Fruit fly (Drosophila melanogaster): ENCODE measurements around the gene RabGGTb.

The RabGGTb gene

DNA sequence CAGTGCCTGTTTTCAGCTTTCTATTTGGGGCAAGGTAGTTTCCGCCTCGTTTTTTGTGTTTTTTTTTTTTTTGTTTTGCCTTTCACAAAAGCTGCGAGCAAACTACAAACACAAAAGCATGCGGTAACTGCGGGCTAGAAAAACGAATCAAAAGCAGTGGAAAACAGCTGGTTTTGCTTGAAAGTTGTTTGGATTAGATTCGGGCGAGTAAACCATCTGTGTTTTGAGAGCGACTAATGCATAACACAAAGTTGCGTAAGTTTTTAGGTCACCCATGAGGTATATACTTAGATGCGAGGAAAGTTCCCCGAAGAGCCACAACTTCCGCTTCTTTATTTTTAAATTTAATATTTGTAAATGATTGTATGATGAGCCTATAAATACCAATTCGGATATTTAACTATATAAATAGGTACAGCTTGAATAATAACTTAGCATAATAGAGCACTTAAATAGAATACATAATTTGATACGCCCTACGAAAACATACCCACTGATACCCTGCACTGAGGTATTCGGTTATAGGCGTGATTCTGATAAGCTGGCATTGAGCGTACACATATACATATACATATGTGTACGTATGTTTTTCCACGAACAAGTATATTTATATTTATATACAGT is 6.5 kb upstream of the RabGGTb start (continued):
- peak; percentile 96 for TF ChIP-seq D19B (GFP tag; optimal IDR thresholded peaks at IDR 0.05)
- TF ChIP-seq CG17829 (tag; optimal IDR thresholded peaks at IDR 0.05) = peak; percentile 38
- no peak for TF ChIP-seq Neu2 (GFP tag; optimal IDR thresholded peaks at IDR 0.05; ENCODE audit: borderline replicate concordance)
- no peak for TF ChIP-seq Six4 (GFP tag; optimal IDR thresholded peaks at IDR 0.05)
- no peak for TF ChIP-seq abd-A (tag; optimal IDR thresholded peaks at IDR 0.05)
- TF ChIP-seq CG14667 (GFP tag; IDR thresholded peaks at IDR 0.05) = peak; percentile 20; the same call in 1 of the 2 replicates
- peak; percentile 17 for TF ChIP-seq CG18262 (tag; optimal IDR thresholded peaks at IDR 0.05)
- peak; percentile 95 for TF ChIP-seq sd (tag; optimal IDR thresholded peaks at IDR 0.05)
- no peak for TF ChIP-seq pum (GFP tag; optimal IDR thresholded peaks at IDR 0.05)
- TF ChIP-seq bowl (GFP tag; IDR thresholded peaks at IDR 0.05) = 0 out of 2 replicates have a peak, but pooled peaks have one; percentile 27
- no peak for TF ChIP-seq grn (GFP tag; optimal IDR thresholded peaks at IDR 0.05)
- peak; percentile 22 for TF ChIP-seq YL-1 (GFP tag; optimal IDR thresholded peaks at IDR 0.05)
- peak; percentile 12 for TF ChIP-seq unpg (GFP tag; optimal IDR thresholded peaks at IDR 0.05)
- TF ChIP-seq danr (GFP tag; IDR thresholded peaks at IDR 0.05) = peak; percentile 13; the same call in 1 of the 2 replicates
- peak; percentile 50 for TF ChIP-seq CG11504 (tag; optimal IDR thresholded peaks at IDR 0.05)
- no peak for TF ChIP-seq chn (GFP tag; optimal IDR thresholded peaks at IDR 0.05)
- TF ChIP-seq B-H2 (GFP tag; optimal IDR thresholded peaks at IDR 0.05) = no peak
- TF ChIP-seq CG17359 (tag; optimal IDR thresholded peaks at IDR 0.05) = peak; percentile 49
- peak; percentile 78 for TF ChIP-seq CG18599 (GFP tag; optimal IDR thresholded peaks at IDR 0.05)
- TF ChIP-seq z (GFP tag; IDR thresholded peaks at IDR 0.05) = no peak
- no peak for TF ChIP-seq Hr3 (GFP tag; optimal IDR thresholded peaks at IDR 0.05)
- TF ChIP-seq CG7987 (GFP tag; optimal IDR thresholded peaks at IDR 0.05) = peak; percentile 91
- TF ChIP-seq slbo (GFP tag; IDR thresholded peaks at IDR 0.05) = peak; percentile 63
- TF ChIP-seq Dek (tag; optimal IDR thresholded peaks at IDR 0.05) = peak; percentile 48
- TF ChIP-seq Chrac-16 (GFP tag; optimal IDR thresholded peaks at IDR 0.05) = no peak
- TF ChIP-seq Optix (GFP tag; IDR thresholded peaks at IDR 0.05) = no peak
- TF ChIP-seq lilli (GFP tag; optimal IDR thresholded peaks at IDR 0.05) = peak; percentile 56
- no peak for TF ChIP-seq her (GFP tag; optimal IDR thresholded peaks at IDR 0.05)
- TF ChIP-seq CG6683 (GFP tag; optimal IDR thresholded peaks at IDR 0.05) = peak; percentile 21
- no peak for TF ChIP-seq vnd (GFP tag; IDR thresholded peaks at IDR 0.05; ENCODE audit: partially characterized antibody)
- TF ChIP-seq Taf1 (GFP tag; IDR thresholded peaks at IDR 0.05) = no peak
- peak; percentile 31; the same call in 1 of the 2 replicates for TF ChIP-seq Ada2b (GFP tag; IDR thresholded peaks at IDR 0.05)
- TF ChIP-seq CG4282 (GFP tag; optimal IDR thresholded peaks at IDR 0.05) = no peak
- peak; percentile 21 for TF ChIP-seq CG13894 (tag; optimal IDR thresholded peaks at IDR 0.05)
- peak; percentile 46 for TF ChIP-seq Meics (GFP tag; optimal IDR thresholded peaks at IDR 0.05)
- TF ChIP-seq Atf3 (GFP tag; optimal IDR thresholded peaks at IDR 0.05) = no peak
- TF ChIP-seq CG13424 (tag; optimal IDR thresholded peaks at IDR 0.05) = peak; percentile 45
- TF ChIP-seq CG32532 (GFP tag; IDR thresholded peaks at IDR 0.05) = peak; percentile 16; the same call in 1 of the 2 replicates
- TF ChIP-seq CG12104 (GFP tag; optimal IDR thresholded peaks at IDR 0.05) = peak; percentile 15
- peak in 1 of 2 experiments; percentile 84 for TF ChIP-seq Hr51 (GFP tag; optimal IDR thresholded peaks at IDR 0.05)
- peak; percentile 16 for TF ChIP-seq Ssrp (tag; optimal IDR thresholded peaks at IDR 0.05)
- TF ChIP-seq CG7556 (GFP tag; optimal IDR thresholded peaks at IDR 0.05) = peak; percentile 46
- TF ChIP-seq sr (GFP tag; IDR thresholded peaks at IDR 0.05) = no peak
- TF ChIP-seq CG6272 (GFP tag; IDR thresholded peaks at IDR 0.05) = no peak
- no peak for TF ChIP-seq CG4424 (GFP tag; optimal IDR thresholded peaks at IDR 0.05)
- no peak for TF ChIP-seq CG15479 (GFP tag; optimal IDR thresholded peaks at IDR 0.05)
- peak; percentile 29 for TF ChIP-seq CG2712 (tag; optimal IDR thresholded peaks at IDR 0.05)
- TF ChIP-seq Mad (GFP tag; optimal IDR thresholded peaks at IDR 0.05) = no peak
- no peak for TF ChIP-seq Hr39 (optimal IDR thresholded peaks at IDR 0.05)
- TF ChIP-seq CG8359 (GFP tag; optimal IDR thresholded peaks at IDR 0.05; ENCODE audit: borderline replicate concordance) = no peak

All from whole organism, embryonic.